Fruit fly (Drosophila melanogaster) whole organism, embryonic: ENCODE measurements around the gene hll.

Experiments used
- Adf1 ChIP-seq: fragments of 200-800 bp; sonication (Bioruptor generic); IDR thresholded peaks from 2 replicates; pipeline ENCODE4 v1.3.6; 2022; ENCODE audit warnings: missing biosample characterization, missing genetic modification characterization
- Bdp1 ChIP-seq: fragments of 200-800 bp; sonication (Bioruptor generic); optimal IDR thresholded peaks from 3 replicates; lab custom pipeline; 2016; ENCODE audit warnings: missing biosample characterization, missing genetic modification characterization
- CG10543 ChIP-seq: fragments of 200-800 bp; sonication (Bioruptor generic); optimal IDR thresholded peaks from 3 replicates; lab custom pipeline; 2017; ENCODE audit warnings: missing biosample characterization, mild to moderate bottlenecking, missing genetic modification characterization, moderate library complexity
- CG11085 ChIP-seq: fragments of 200-800 bp; sonication (Bioruptor generic); IDR thresholded peaks from 2 replicates; pipeline ENCODE4 v1.3.6; 2022; ENCODE audit warnings: missing biosample characterization, missing genetic modification characterization
- CG16779 ChIP-seq: fragments of 200-800 bp; sonication (Bioruptor generic); IDR thresholded peaks from 2 replicates; pipeline ENCODE4 v1.3.6; 2022; ENCODE audit warnings: missing biosample characterization, missing genetic modification characterization
- CG17186 ChIP-seq: fragments of 200-800 bp; sonication (Bioruptor generic); optimal IDR thresholded peaks from 3 replicates; lab custom pipeline; 2017; ENCODE audit warnings: missing biosample characterization, missing genetic modification reagents, missing genetic modification characterization
- CG18599 ChIP-seq: fragments of 200-800 bp; sonication (Bioruptor generic); optimal IDR thresholded peaks from 3 replicates; lab custom pipeline; 2017; ENCODE audit warnings: missing biosample characterization, missing genetic modification characterization, mild to moderate bottlenecking, moderate library complexity, missing genetic modification reagents
- CG3163 ChIP-seq: fragments of 200-800 bp; sonication (Bioruptor generic); optimal IDR thresholded peaks from 3 replicates; lab custom pipeline; 2016; ENCODE audit warnings: missing biosample characterization, missing genetic modification characterization
- CG6654 ChIP-seq: fragments of 200-800 bp; sonication (Bioruptor generic); optimal IDR thresholded peaks from 2 replicates; lab custom pipeline; 2017; ENCODE audit warnings: missing biosample characterization, mild to moderate bottlenecking, missing genetic modification characterization
- CG6854 ChIP-seq: fragments of 200-800 bp; sonication (Bioruptor generic); optimal IDR thresholded peaks from 3 replicates; lab custom pipeline; 2017; ENCODE audit warnings: missing biosample characterization, mild to moderate bottlenecking, missing genetic modification characterization
- CG7556 ChIP-seq: fragments of 200-800 bp; sonication (Bioruptor generic); optimal IDR thresholded peaks from 2 replicates; lab custom pipeline; 2017; ENCODE audit warnings: missing biosample characterization, mild to moderate bottlenecking, missing genetic modification characterization
- CG7963 ChIP-seq: fragments of 200-800 bp; sonication (Bioruptor generic); IDR thresholded peaks from 3 replicates; pipeline ENCODE4 v1.3.6; 2022; ENCODE audit warnings: missing biosample characterization, missing genetic modification characterization; ENCODE audit not compliant: partially characterized antibody
- CG7987 ChIP-seq: fragments of 200-800 bp; sonication (Bioruptor generic); optimal IDR thresholded peaks from 2 replicates; lab custom pipeline; 2018; ENCODE audit warnings: missing biosample characterization, mild to moderate bottlenecking, missing genetic modification characterization, moderate library complexity
- CG8281 ChIP-seq: fragments of 200-800 bp; sonication (Bioruptor generic); optimal IDR thresholded peaks from 2 replicates; lab custom pipeline; 2018; ENCODE audit warnings: missing biosample characterization, mild to moderate bottlenecking, missing genetic modification characterization, moderate library complexity
- Chrac-16 ChIP-seq: fragments of 200-800 bp; sonication (Bioruptor generic); optimal IDR thresholded peaks from 3 replicates; lab custom pipeline; 2016; ENCODE audit warnings: missing biosample characterization, missing genetic modification characterization
- Dbx ChIP-seq: fragments of 200-800 bp; sonication (Bioruptor generic); IDR thresholded peaks from 3 replicates; pipeline ENCODE4 v1.3.6; 2022; ENCODE audit warnings: missing biosample characterization, missing genetic modification characterization
- Deaf1 ChIP-seq: fragments of 200-800 bp; optimal IDR thresholded peaks from 3 replicates; lab custom pipeline; 2019; ENCODE audit warnings: missing biosample characterization, mild to moderate bottlenecking, missing genetic modification characterization, moderate library complexity
- Ets65A ChIP-seq: fragments of 200-800 bp; sonication (Bioruptor generic); peaks from one replicate; lab custom pipeline; 2016; ENCODE audit warnings: missing biosample characterization, missing genetic modification characterization
- Fer1 ChIP-seq: fragments of 200-800 bp; sonication (Bioruptor generic); optimal IDR thresholded peaks from 2 replicates; lab custom pipeline; 2017; ENCODE audit warnings: missing biosample characterization, mild to moderate bottlenecking, missing genetic modification characterization
- Jarid2 ChIP-seq: fragments of 200-800 bp; sonication (Bioruptor generic); optimal IDR thresholded peaks from 3 replicates; lab custom pipeline; 2017; ENCODE audit warnings: mild to moderate bottlenecking, missing biosample characterization, missing genetic modification reagents, missing genetic modification characterization
- Med ChIP-seq: fragments of 200-800 bp; sonication (Bioruptor generic); peaks from one replicate; lab custom pipeline; 2016; ENCODE audit warnings: missing biosample characterization, missing genetic modification characterization, mild to moderate bottlenecking, inconsistent platforms, moderate library complexity
- NK7.1 ChIP-seq: fragments of 200-800 bp; sonication (Bioruptor generic); optimal IDR thresholded peaks from 3 replicates; lab custom pipeline; 2016; ENCODE audit warnings: missing biosample characterization, missing genetic modification characterization
- Sox100B ChIP-seq: fragments of 200-800 bp; sonication (Bioruptor generic); optimal IDR thresholded peaks from 3 replicates; lab custom pipeline; 2018; ENCODE audit warnings: missing biosample characterization, mild to moderate bottlenecking, missing genetic modification characterization
- Trl ChIP-seq, 3 experiments: fragments of >200 bp in 2 of 3; fragments of 200-800 bp in 1 of 3; sonication (Bioruptor generic) in 1 of 3; optimal IDR thresholded peaks; 2 replicates in 1 of 3; 3 replicates in 2 of 3; lab custom pipeline; 2016 to 2017; ENCODE audit warnings: missing biosample characterization in 1 of 3, missing genetic modification characterization in 1 of 3
- abd-A ChIP-seq: fragments of 200-800 bp; sonication (Bioruptor generic); optimal IDR thresholded peaks from 3 replicates; lab custom pipeline; 2019; ENCODE audit warnings: missing biosample characterization, mild to moderate bottlenecking, missing genetic modification characterization, moderate library complexity
- bab2 ChIP-seq: fragments of 200-800 bp; sonication (Bioruptor generic); optimal IDR thresholded peaks from 2 replicates; lab custom pipeline; 2016; ENCODE audit warnings: missing biosample characterization, missing genetic modification characterization
- cg ChIP-seq: fragments of 200-800 bp; sonication (Bioruptor generic); optimal IDR thresholded peaks from 3 replicates; lab custom pipeline; 2019; ENCODE audit warnings: missing biosample characterization, mild to moderate bottlenecking, missing genetic modification characterization, moderate library complexity
- chinmo ChIP-seq: fragments of 200-800 bp; sonication (Bioruptor generic); IDR thresholded peaks from 4 replicates; pipeline ENCODE4 v1.3.6; 2022; ENCODE audit warnings: missing biosample characterization, missing genetic modification characterization; ENCODE audit not compliant: partially characterized antibody
- ewg ChIP-seq: fragments of 200-800 bp; sonication (Bioruptor generic); optimal IDR thresholded peaks from 3 replicates; lab custom pipeline; 2017; ENCODE audit warnings: mild to moderate bottlenecking, missing biosample characterization, missing genetic modification reagents, missing genetic modification characterization
- prd ChIP-seq, 3 experiments: fragments of >200 bp in 2 of 3; fragments of 200-800 bp in 1 of 3; sonication (Bioruptor generic) in 1 of 3; optimal IDR thresholded peaks in 2 of 3; IDR thresholded peaks in 1 of 3; 2 replicates in 2 of 3; 3 replicates in 1 of 3; pipeline versions ENCODE4 v1.3.6 to Lab custom; 2017 to 2022; ENCODE audit warnings: missing biosample characterization in 1 of 3, missing genetic modification characterization in 1 of 3
- pzg ChIP-seq: fragments of 200-800 bp; sonication (Bioruptor generic); optimal IDR thresholded peaks from 3 replicates; lab custom pipeline; 2018; ENCODE audit warnings: missing biosample characterization, mild to moderate bottlenecking, missing genetic modification characterization, moderate library complexity
- sd ChIP-seq: fragments of 200-800 bp; sonication (Bioruptor generic); optimal IDR thresholded peaks from 3 replicates; lab custom pipeline; 2018; ENCODE audit warnings: missing biosample characterization, mild to moderate bottlenecking, missing genetic modification characterization, moderate library complexity
- sens ChIP-seq: fragments of 200-800 bp; sonication (Bioruptor generic); peaks from one replicate; lab custom pipeline; 2016; ENCODE audit warnings: missing biosample characterization, missing genetic modification characterization
- zen2 ChIP-seq: fragments of 200-800 bp; sonication (Bioruptor generic); IDR thresholded peaks from 3 replicates; pipeline ENCODE4 v1.3.6; 2022; ENCODE audit warnings: missing biosample characterization, missing genetic modification characterization; ENCODE audit not compliant: partially characterized antibody

hll gene

dm6 chr2L:14038718-14039117 is 11.9 kb downstream of the hll start:
- TF ChIP-seq pzg (GFP tag; lab: Kevin White, UChicago), result no peak
- peak; percentile 81 for TF ChIP-seq CG3163 (GFP tag; lab: Kevin White, UChicago)
- no peak for TF ChIP-seq ewg (GFP tag; lab: Kevin White, UChicago)
- peak; percentile 93 for TF ChIP-seq Deaf1 (tag; lab: Kevin White, UChicago)
- TF ChIP-seq Trl (optimal IDR thresholded peaks at IDR 0.05; lab: Kevin White, UChicago), result peak; percentile 30 to 61
- TF ChIP-seq Trl (GFP tag; optimal IDR thresholded peaks at IDR 0.05; lab: Kevin White, UChicago), result no peak
- no peak for TF ChIP-seq NK7.1 (GFP tag; lab: Kevin White, UChicago)
- TF ChIP-seq Ets65A (GFP tag; lab: Kevin White, UChicago), result peak; percentile 83
- 0 out of 4 replicates have a peak, but pooled peaks have one; percentile 66 for TF ChIP-seq chinmo (GFP tag; lab: Robert Waterston, UW)
- 0 out of 3 replicates have a peak, but pooled peaks have one; percentile 11 for TF ChIP-seq Dbx
- no peak for TF ChIP-seq Bdp1 (GFP tag; lab: Kevin White, UChicago)
- 0 out of 2 replicates have a peak, but pooled peaks have one; percentile 58 for TF ChIP-seq CG16779 (GFP tag; lab: Robert Waterston, UW)
- no peak for TF ChIP-seq CG7963 (GFP tag; lab: Robert Waterston, UW)
- TF ChIP-seq CG6854 (GFP tag; lab: Kevin White, UChicago), result no peak
- peak; percentile 62 for TF ChIP-seq CG6654 (GFP tag; lab: Kevin White, UChicago)
- no peak for TF ChIP-seq sd (tag; lab: Kevin White, UChicago)
- no peak for TF ChIP-seq Sox100B (GFP tag; lab: Kevin White, UChicago)
- 0 out of 3 replicates have a peak, but pooled peaks have one; percentile 30 for TF ChIP-seq zen2 (GFP tag; lab: Robert Waterston, UW)

DNA sequence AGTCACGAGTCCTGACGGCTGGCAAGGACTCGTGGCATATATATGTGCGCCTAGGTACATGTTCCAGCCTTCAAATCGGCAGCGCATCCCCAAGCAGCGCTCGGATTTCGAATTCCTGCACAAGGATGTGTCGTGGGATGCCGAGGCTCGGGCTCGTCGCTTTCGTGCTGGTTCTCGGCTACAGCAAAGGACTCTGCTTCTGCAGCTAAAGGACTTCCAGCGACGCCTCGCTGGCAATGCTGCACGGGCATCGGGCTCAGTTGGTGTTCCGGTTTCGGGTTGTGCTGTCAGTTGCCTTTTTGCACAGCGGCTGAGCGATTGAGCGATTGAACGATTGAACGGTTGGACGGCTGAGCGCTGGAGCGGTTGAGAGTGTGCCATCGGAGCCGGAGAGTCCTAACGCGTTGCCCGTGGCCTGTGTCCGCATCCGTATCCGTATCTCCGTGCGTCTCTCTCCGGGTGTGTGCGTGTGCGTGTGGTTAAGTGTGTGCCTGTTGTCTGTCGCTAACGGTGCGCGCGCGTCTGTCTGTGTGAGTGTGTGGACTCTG is 13.2 kb downstream of the hll start, which contains the start of gene nAChRalpha5:
nAChRalpha5 (plus strand) TSS at position 235 of the 548 bp plus-strand sequence.
- TF ChIP-seq CG18599 (GFP tag; lab: Kevin White, UChicago), result peak; percentile 2
- TF ChIP-seq CG10543 (GFP tag; lab: Kevin White, UChicago), result peak; percentile 2
- peak; percentile 90 for TF ChIP-seq Ets65A (GFP tag; lab: Kevin White, UChicago)
- peak; percentile 94 for TF ChIP-seq Deaf1 (tag; lab: Kevin White, UChicago)
- peak; percentile 41 for TF ChIP-seq cg (GFP tag; lab: Kevin White, UChicago)
- no peak for TF ChIP-seq prd (optimal IDR thresholded peaks at IDR 0.05; lab: Kevin White, UChicago)
- TF ChIP-seq prd (GFP tag; IDR thresholded peaks at IDR 0.05; lab: Robert Waterston, UW), result peak; percentile 23; the same call in 1 of the 3 replicates
- peak; percentile 38 for TF ChIP-seq Jarid2
- TF ChIP-seq abd-A (tag; lab: Kevin White, UChicago), result peak; percentile 60
- TF ChIP-seq CG7556 (GFP tag; lab: Kevin White, UChicago), result no peak
- peak; percentile 84 for TF ChIP-seq CG16779 (GFP tag; lab: Robert Waterston, UW)
- peak; percentile 28 for TF ChIP-seq sens (GFP tag; lab: Kevin White, UChicago)
- peak; percentile 80 for TF ChIP-seq Med (GFP tag; lab: Kevin White, UChicago)
- TF ChIP-seq ewg (GFP tag; lab: Kevin White, UChicago), result peak; percentile 28
- TF ChIP-seq Fer1, result peak; percentile 25
- TF ChIP-seq CG17186, result no peak
- peak in 1 of 2 experiments; percentile 27 for TF ChIP-seq Trl (optimal IDR thresholded peaks at IDR 0.05; lab: Kevin White, UChicago)
- no peak for TF ChIP-seq Trl (GFP tag; optimal IDR thresholded peaks at IDR 0.05; lab: Kevin White, UChicago)
- TF ChIP-seq Adf1 (GFP tag; lab: Robert Waterston, UW), result peak; percentile 37; the same call in 1 of the 2 replicates
- TF ChIP-seq CG8281 (tag; lab: Kevin White, UChicago), result peak; percentile 93
- TF ChIP-seq CG11085, result no peak
- no peak for TF ChIP-seq bab2
- no peak for TF ChIP-seq Chrac-16
- TF ChIP-seq CG7987 (GFP tag; lab: Kevin White, UChicago), result no peak
- TF ChIP-seq, all 482 proteins: peak for 16
